Fruit fly (Drosophila melanogaster) whole organism, embryonic: ENCODE measurements around the gene Nnp-1.

Experiments used
- CG10209 ChIP-seq: fragments of 200-800 bp; sonication (Bioruptor generic); optimal IDR thresholded peaks from 3 replicates; lab custom pipeline; 2017; ENCODE audit warnings: missing biosample characterization, mild to moderate bottlenecking, missing genetic modification characterization, missing genetic modification reagents
- CG10979 ChIP-seq: fragments of 200-800 bp; sonication (Bioruptor generic); optimal IDR thresholded peaks from 2 replicates; lab custom pipeline; 2018; ENCODE audit warnings: missing biosample characterization, mild to moderate bottlenecking, missing genetic modification characterization, moderate library complexity
- CG1233 ChIP-seq: fragments of 200-800 bp; sonication (Bioruptor generic); optimal IDR thresholded peaks from 4 replicates; lab custom pipeline; 2018; ENCODE audit warnings: missing biosample characterization, mild to moderate bottlenecking, missing genetic modification characterization
- CG12942 ChIP-seq: fragments of 200-800 bp; sonication (Bioruptor generic); optimal IDR thresholded peaks from 3 replicates; lab custom pipeline; 2016; ENCODE audit warnings: missing biosample characterization, missing genetic modification characterization
- CG13123 ChIP-seq: fragments of 200-800 bp; sonication (Bioruptor generic); optimal IDR thresholded peaks from 2 replicates; lab custom pipeline; 2016; ENCODE audit warnings: missing biosample characterization, missing genetic modification characterization
- CG13624 ChIP-seq: fragments of 200-800 bp; sonication (Bioruptor generic); optimal IDR thresholded peaks from 2 replicates; lab custom pipeline; 2016; ENCODE audit warnings: missing biosample characterization, missing genetic modification characterization
- CG16779 ChIP-seq: fragments of 200-800 bp; sonication (Bioruptor generic); IDR thresholded peaks from 2 replicates; pipeline ENCODE4 v1.3.6; 2022; ENCODE audit warnings: missing biosample characterization, missing genetic modification characterization
- CG2199 ChIP-seq: fragments of 200-800 bp; sonication (Bioruptor generic); IDR thresholded peaks from 3 replicates; pipeline ENCODE4 v1.3.6; 2022; ENCODE audit warnings: missing biosample characterization, missing genetic modification characterization
- CG2875 ChIP-seq: fragments of 200-800 bp; sonication (Bioruptor generic); optimal IDR thresholded peaks from 2 replicates; lab custom pipeline; 2017; ENCODE audit warnings: missing biosample characterization, mild to moderate bottlenecking, missing genetic modification characterization, missing genetic modification reagents
- CG2889 ChIP-seq: fragments of 200-800 bp; sonication (Bioruptor generic); IDR thresholded peaks from 3 replicates; pipeline ENCODE4 v1.3.6; 2022; ENCODE audit warnings: missing biosample characterization, missing genetic modification characterization
- CG30431 ChIP-seq: fragments of 200-800 bp; sonication (Bioruptor generic); optimal IDR thresholded peaks from 2 replicates; lab custom pipeline; 2017; ENCODE audit warnings: missing biosample characterization, missing genetic modification characterization
- CG31388 ChIP-seq: fragments of 200-800 bp; sonication (Bioruptor generic); optimal IDR thresholded peaks from 2 replicates; lab custom pipeline; 2016; ENCODE audit warnings: missing biosample characterization, missing genetic modification characterization
- CG6175 ChIP-seq: fragments of 200-800 bp; sonication (Bioruptor generic); IDR thresholded peaks from 3 replicates; pipeline ENCODE4 v1.3.6; 2022; ENCODE audit warnings: missing biosample characterization, missing genetic modification characterization
- CG8089 ChIP-seq: fragments of 200-800 bp; sonication (Bioruptor generic); optimal IDR thresholded peaks from 3 replicates; lab custom pipeline; 2016; ENCODE audit warnings: missing biosample characterization, missing genetic modification characterization
- CG9817 ChIP-seq: fragments of 200-800 bp; sonication (Bioruptor generic); optimal IDR thresholded peaks from 2 replicates; lab custom pipeline; 2018; ENCODE audit warnings: missing biosample characterization, mild to moderate bottlenecking, missing genetic modification characterization, moderate library complexity
- CoRest ChIP-seq: fragments of 200-800 bp; sonication (Bioruptor generic); optimal IDR thresholded peaks from 3 replicates; lab custom pipeline; 2018; ENCODE audit warnings: missing biosample characterization, mild to moderate bottlenecking, missing genetic modification characterization, moderate library complexity
- D19A ChIP-seq: fragments of 200-800 bp; optimal IDR thresholded peaks from 3 replicates; lab custom pipeline; 2019; ENCODE audit warnings: missing biosample characterization, mild to moderate bottlenecking, missing genetic modification characterization, moderate library complexity
- Dek ChIP-seq: fragments of 200-800 bp; sonication (Bioruptor generic); optimal IDR thresholded peaks from 3 replicates; lab custom pipeline; 2019; ENCODE audit warnings: missing biosample characterization, mild to moderate bottlenecking, missing genetic modification characterization, moderate library complexity
- Dll ChIP-seq: fragments of 200-800 bp; sonication (Bioruptor generic); IDR thresholded peaks from 4 replicates; pipeline ENCODE4 v1.3.6; 2022; ENCODE audit warnings: missing biosample characterization, missing genetic modification characterization; ENCODE audit not compliant: partially characterized antibody
- Ets97D ChIP-seq: fragments of 200-800 bp; sonication (Bioruptor generic); optimal IDR thresholded peaks from 3 replicates; lab custom pipeline; 2016; ENCODE audit warnings: missing biosample characterization, missing genetic modification characterization
- HLH3B ChIP-seq: fragments of 200-800 bp; sonication (Bioruptor generic); IDR thresholded peaks from 2 replicates; pipeline ENCODE4 v1.3.6; 2022; ENCODE audit warnings: missing biosample characterization, missing genetic modification characterization
- Hr39 ChIP-seq: fragments of >200 bp; optimal IDR thresholded peaks from 2 replicates; lab custom pipeline; 2017
- Lpt ChIP-seq: fragments of >200 bp; optimal IDR thresholded peaks from 2 replicates; lab custom pipeline; 2018; ENCODE audit warnings: missing biosample characterization, missing genetic modification characterization
- MTF-1 ChIP-seq: fragments of 200-800 bp; sonication (Bioruptor generic); optimal IDR thresholded peaks from 2 replicates; lab custom pipeline; 2018; ENCODE audit warnings: missing biosample characterization, mild to moderate bottlenecking, missing genetic modification characterization, borderline replicate concordance
- NC2α ChIP-seq: fragments of 200-800 bp; sonication (Bioruptor generic); optimal IDR thresholded peaks from 2 replicates; lab custom pipeline; 2016; ENCODE audit warnings: missing biosample characterization, missing genetic modification characterization
- Ravus ChIP-seq: fragments of 200-800 bp; sonication (Bioruptor generic); IDR thresholded peaks from 2 replicates; pipeline ENCODE4 v1.3.6; 2022; ENCODE audit warnings: missing biosample characterization, missing genetic modification characterization
- Ssrp ChIP-seq: fragments of 200-800 bp; sonication (Bioruptor generic); optimal IDR thresholded peaks from 2 replicates; lab custom pipeline; 2018; ENCODE audit warnings: missing biosample characterization, mild to moderate bottlenecking, missing genetic modification characterization, moderate library complexity
- Tbp ChIP-seq: fragments of >200 bp; optimal IDR thresholded peaks from 2 replicates; lab custom pipeline; 2018; ENCODE audit warnings: missing biosample characterization, missing genetic modification characterization
- cas ChIP-seq: fragments of 200-800 bp; sonication (Bioruptor generic); IDR thresholded peaks from 2 replicates; pipeline ENCODE4 v1.3.6; 2022; ENCODE audit warnings: missing biosample characterization, missing genetic modification characterization
- cato ChIP-seq: fragments of 200-800 bp; sonication (Bioruptor generic); optimal IDR thresholded peaks from 2 replicates; lab custom pipeline; 2016; ENCODE audit warnings: missing biosample characterization, missing genetic modification characterization, borderline replicate concordance
- dan ChIP-seq: fragments of 200-800 bp; sonication (Bioruptor generic); IDR thresholded peaks from 2 replicates; pipeline ENCODE4 v1.3.6; 2022; ENCODE audit warnings: missing biosample characterization, missing genetic modification characterization
- esg ChIP-seq: fragments of 200-800 bp; sonication (Bioruptor generic); conservative IDR thresholded peaks from 2 replicates; pipeline ENCODE4 v1.3.6; 2022; ENCODE audit warnings: missing biosample characterization, missing genetic modification characterization
- fd96Cb ChIP-seq: fragments of 200-800 bp; sonication (Bioruptor generic); optimal IDR thresholded peaks from 2 replicates; lab custom pipeline; 2018; ENCODE audit warnings: missing biosample characterization, mild to moderate bottlenecking, missing genetic modification characterization, moderate library complexity
- gfzf ChIP-seq: fragments of 200-800 bp; sonication (Bioruptor generic); optimal IDR thresholded peaks from 2 replicates; lab custom pipeline; 2016; ENCODE audit warnings: missing biosample characterization, mild to moderate bottlenecking, missing genetic modification characterization, moderate library complexity
- ham ChIP-seq: fragments of 200-800 bp; sonication (Bioruptor generic); IDR thresholded peaks from 2 replicates; pipeline ENCODE4 v1.3.6; 2022; ENCODE audit warnings: missing biosample characterization, missing genetic modification characterization
- kni ChIP-seq: fragments of 200-800 bp; sonication (Bioruptor generic); optimal IDR thresholded peaks from 3 replicates; lab custom pipeline; 2017; ENCODE audit warnings: mild to moderate bottlenecking, missing biosample characterization, missing genetic modification reagents, missing genetic modification characterization
- knrl ChIP-seq: fragments of 200-800 bp; sonication (Bioruptor generic); IDR thresholded peaks from 3 replicates; pipeline ENCODE4 v1.3.6; 2022; ENCODE audit warnings: missing biosample characterization, missing genetic modification characterization; ENCODE audit not compliant: partially characterized antibody
- luna ChIP-seq: fragments of 200-800 bp; sonication (Bioruptor generic); optimal IDR thresholded peaks from 2 replicates; lab custom pipeline; 2016; ENCODE audit warnings: missing biosample characterization, missing genetic modification characterization
- odd ChIP-seq: fragments of 200-800 bp; sonication (Bioruptor generic); optimal IDR thresholded peaks from 2 replicates; lab custom pipeline; 2017; ENCODE audit warnings: missing biosample characterization, mild to moderate bottlenecking, missing genetic modification characterization
- pb ChIP-seq: fragments of 200-800 bp; sonication (Bioruptor generic); optimal IDR thresholded peaks from 3 replicates; lab custom pipeline; 2016; ENCODE audit warnings: missing biosample characterization, missing genetic modification characterization
- pho ChIP-seq: fragments of 200-800 bp; sonication (Bioruptor generic); optimal IDR thresholded peaks from 2 replicates; lab custom pipeline; 2016; ENCODE audit warnings: missing biosample characterization, missing genetic modification characterization
- pnt ChIP-seq: fragments of 200-800 bp; sonication (Bioruptor generic); optimal IDR thresholded peaks from 3 replicates; lab custom pipeline; 2016; ENCODE audit warnings: missing biosample characterization, missing genetic modification characterization
- salm ChIP-seq: fragments of 200-800 bp; sonication (Bioruptor generic); optimal IDR thresholded peaks from 2 replicates; lab custom pipeline; 2018; ENCODE audit warnings: missing biosample characterization, mild to moderate bottlenecking, missing genetic modification characterization
- shn ChIP-seq: fragments of 200-800 bp; sonication (Bioruptor generic); optimal IDR thresholded peaks from 3 replicates; lab custom pipeline; 2016; ENCODE audit warnings: missing biosample characterization, missing genetic modification characterization
- sima ChIP-seq: fragments of 200-800 bp; sonication (Bioruptor generic); optimal IDR thresholded peaks from 2 replicates; lab custom pipeline; 2016; ENCODE audit warnings: missing biosample characterization, missing genetic modification characterization
- slp2 ChIP-seq: fragments of 200-800 bp; sonication (Bioruptor generic); optimal IDR thresholded peaks from 2 replicates; lab custom pipeline; 2016; ENCODE audit warnings: missing biosample characterization, missing genetic modification characterization
- so ChIP-seq: fragments of 200-800 bp; sonication (Bioruptor generic); IDR thresholded peaks from 3 replicates; pipeline ENCODE4 v1.3.6; 2022; ENCODE audit warnings: missing biosample characterization, missing genetic modification characterization
- tup ChIP-seq: fragments of 200-800 bp; sonication (Bioruptor generic); optimal IDR thresholded peaks from 2 replicates; lab custom pipeline; 2016; ENCODE audit warnings: missing biosample characterization, mild to moderate bottlenecking, missing genetic modification characterization, moderate library complexity
- unc-4 ChIP-seq: fragments of 200-800 bp; sonication (Bioruptor generic); IDR thresholded peaks from 2 replicates; pipeline ENCODE4 v1.3.6; 2022; ENCODE audit warnings: missing biosample characterization, missing genetic modification characterization; ENCODE audit not compliant: partially characterized antibody
- vvl ChIP-seq: fragments of 200-800 bp; sonication (Bioruptor generic); IDR thresholded peaks from 2 replicates; pipeline ENCODE4 v1.3.6; 2022; ENCODE audit warnings: missing biosample characterization, missing genetic modification characterization
- yki ChIP-seq: fragments of >200 bp; optimal IDR thresholded peaks from 3 replicates; lab custom pipeline; 2018
- zfh1 ChIP-seq: fragments of 200-800 bp; sonication (Bioruptor generic); IDR thresholded peaks from 3 replicates; pipeline ENCODE4 v1.3.6; 2022; ENCODE audit warnings: missing biosample characterization, missing genetic modification characterization

The Nnp-1 gene

DNA sequence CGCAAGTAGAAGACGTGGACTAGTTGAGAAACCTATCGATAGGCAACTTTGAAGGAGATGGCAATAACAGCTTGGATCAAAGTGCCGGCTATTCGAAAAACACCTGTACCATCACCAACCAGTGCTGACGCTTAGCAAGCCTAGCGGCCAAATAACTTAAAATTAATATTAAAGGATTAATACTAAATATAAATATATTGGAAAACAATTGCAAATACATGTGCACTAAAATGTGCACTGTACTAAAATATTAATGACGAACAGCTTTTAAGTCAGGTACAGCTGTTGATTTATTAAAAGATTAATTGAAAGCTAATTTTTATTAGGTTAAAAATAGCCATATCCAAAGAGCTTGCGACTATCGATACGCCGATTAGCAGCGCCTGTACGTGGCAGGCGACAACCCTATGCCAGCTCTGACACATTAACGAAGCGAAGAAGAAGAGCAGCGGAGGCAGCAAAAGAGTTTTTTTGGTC lies 12.5 kb upstream of the Nnp-1 start, which contains the start of the genes CG9302 and beta'COP (continued):
- TF ChIP-seq dan (GFP tag; lab: Robert Waterston, UW) = no peak
- TF ChIP-seq CG9817 (tag; lab: Kevin White, UChicago) = peak; percentile 75
- TF ChIP-seq shn (GFP tag; lab: Kevin White, UChicago) = peak; percentile 9
- TF ChIP-seq slp2 (GFP tag; lab: Kevin White, UChicago) = peak; percentile 21
- TF ChIP-seq cas (GFP tag; lab: Robert Waterston, UW) = no peak
- no peak for TF ChIP-seq CG2889 (GFP tag; lab: Robert Waterston, UW)
- no peak for TF ChIP-seq CG16779 (GFP tag; lab: Robert Waterston, UW)
- no peak for TF ChIP-seq kni (GFP tag; lab: Kevin White, UChicago)
- TF ChIP-seq CG10209 (GFP tag; lab: Kevin White, UChicago) = peak; percentile 69
- no peak for TF ChIP-seq salm (tag; lab: Kevin White, UChicago)
- peak; percentile 71 for TF ChIP-seq unc-4
- no peak for TF ChIP-seq odd
- TF ChIP-seq zfh1 (GFP tag; lab: Robert Waterston, UW) = peak; percentile 60; the same call in 1 of the 3 replicates
- no peak for TF ChIP-seq Hr39 (lab: Kevin White, UChicago)
- TF ChIP-seq CG10979 (tag; lab: Kevin White, UChicago) = peak; percentile 55
- TF ChIP-seq gfzf (GFP tag; lab: Kevin White, UChicago) = no peak
- peak; percentile 50 for TF ChIP-seq pho (GFP tag; lab: Kevin White, UChicago)
- TF ChIP-seq pb (GFP tag; lab: Kevin White, UChicago) = no peak
- peak; percentile 20 for TF ChIP-seq CG30431 (GFP tag; lab: Kevin White, UChicago)
- 0 out of 2 replicates have a peak, but pooled peaks have one; percentile 12 for TF ChIP-seq ham (GFP tag; lab: Robert Waterston, UW)
- TF ChIP-seq tup (GFP tag; lab: Kevin White, UChicago) = peak; percentile 1
- TF ChIP-seq fd96Cb (tag; lab: Kevin White, UChicago) = peak; percentile 51
- no peak for TF ChIP-seq MTF-1 (GFP tag; lab: Kevin White, UChicago)
- TF ChIP-seq pnt = no peak
- no peak for TF ChIP-seq CG8089
- TF ChIP-seq Lpt (GFP tag; lab: Kevin White, UChicago) = no peak
- peak; percentile 52 for TF ChIP-seq CG12942 (GFP tag; lab: Kevin White, UChicago)
- peak; percentile 50 for TF ChIP-seq cato (GFP tag; lab: Kevin White, UChicago)
- no peak for TF ChIP-seq sima (GFP tag; lab: Kevin White, UChicago)
- no peak for TF ChIP-seq CG2875 (GFP tag; lab: Kevin White, UChicago)
- TF ChIP-seq CoRest = peak; percentile 88
- TF ChIP-seq CG6175 (GFP tag; lab: Robert Waterston, UW) = no peak
- TF ChIP-seq CG13624 = peak; percentile 3
- no peak for TF ChIP-seq Dek
- TF ChIP-seq luna (GFP tag; lab: Kevin White, UChicago) = peak; percentile 19
- no peak for TF ChIP-seq so (GFP tag; lab: Robert Waterston, UW)
- TF ChIP-seq Ssrp = peak; percentile 58
- no peak for TF ChIP-seq Ravus (GFP tag; lab: Robert Waterston, UW)
- no peak for TF ChIP-seq HLH3B (GFP tag; lab: Robert Waterston, UW)
- TF ChIP-seq D19A (tag; lab: Kevin White, UChicago) = no peak
- TF ChIP-seq CG2199 (GFP tag; lab: Robert Waterston, UW) = 0 out of 3 replicates have a peak, but pooled peaks have one; percentile 25
- peak; percentile 45 for TF ChIP-seq Ets97D (GFP tag; lab: Kevin White, UChicago)
- peak; percentile 33 for TF ChIP-seq CG13123 (GFP tag; lab: Kevin White, UChicago)
- peak; percentile 40; the same call in 1 of the 2 replicates for TF ChIP-seq esg
- peak; percentile 36 for TF ChIP-seq CG1233 (GFP tag; lab: Kevin White, UChicago)
- no peak for TF ChIP-seq vvl (GFP tag; lab: Robert Waterston, UW)
- peak; percentile 76 for TF ChIP-seq Dll (GFP tag; lab: Robert Waterston, UW)
- TF ChIP-seq yki (lab: Kevin White, UChicago) = no peak
- TF ChIP-seq NC2α (GFP tag; lab: Kevin White, UChicago) = no peak
- peak; percentile 82 for TF ChIP-seq knrl
- no peak for TF ChIP-seq CG31388 (GFP tag; lab: Kevin White, UChicago)
- TF ChIP-seq Tbp (GFP tag; lab: Kevin White, UChicago) = no peak
